Fruit fly (Drosophila melanogaster) whole organism: ENCODE data around the gene Atx2.
A peak's percentile ranks its signal among the peaks of the same experiment; 100 is the strongest.

Experiments used
- CG8478 ChIP-seq: fragments of >200 bp; optimal IDR thresholded peaks from 2 replicates; lab custom pipeline; 2018; ENCODE audit warnings: inconsistent platforms
- Dll ChIP-seq: fragments of >200 bp; optimal IDR thresholded peaks from 2 replicates; lab custom pipeline; 2017
- EcR ChIP-seq, 2 experiments: fragments of >200 bp; optimal IDR thresholded peaks; 2 replicates each; lab custom pipeline; 2017; ENCODE audit warnings: missing biosample characterization in 2 of 2, missing genetic modification characterization in 2 of 2, missing genetic modification reagents in 2 of 2
- pan ChIP-seq: fragments of >200 bp; optimal IDR thresholded peaks from 2 replicates; lab custom pipeline; 2017
- psq ChIP-seq: fragments of >200 bp; optimal IDR thresholded peaks from 2 replicates; lab custom pipeline; 2017
- usp ChIP-seq: fragments of >200 bp; optimal IDR thresholded peaks from 2 replicates; lab custom pipeline; 2017; ENCODE audit warnings: missing biosample characterization, missing genetic modification characterization, mixed read lengths

The Atx2 gene

DNA sequence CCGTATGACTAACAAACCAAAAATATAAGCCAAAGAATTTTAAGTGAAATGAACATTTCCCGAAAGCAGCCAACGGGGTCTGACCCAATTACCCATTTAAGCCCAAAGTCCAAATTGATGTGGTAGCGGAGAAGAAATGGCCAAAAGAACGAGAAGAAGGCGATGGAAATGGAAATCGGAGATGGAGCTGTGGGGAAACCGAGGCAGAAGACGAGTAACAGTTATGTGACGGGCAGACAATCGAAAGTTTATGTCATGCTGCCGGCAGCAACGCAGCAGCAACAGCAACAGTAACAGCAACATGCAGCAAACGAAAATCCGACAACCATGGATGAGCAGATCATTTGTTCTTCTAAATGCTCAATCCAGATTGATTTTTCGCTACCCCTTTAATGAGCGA lies 28.6 kb downstream of the Atx2 start:
- TF ChIP-seq Dll (lab: Kevin White, UChicago) (no peak), pan (lab: Kevin White, UChicago) (no peak), CG8478 (lab: Kevin White, UChicago) (no peak), EcR (GFP tag; optimal IDR thresholded peaks at IDR 0.05; lab: Kevin White, UChicago) (no peak), psq (lab: Kevin White, UChicago) (no peak), usp (GFP tag; lab: Kevin White, UChicago) (no peak)

- no peak for TF ChIP-seq psq (lab: Kevin White, UChicago)
- no peak for TF ChIP-seq pan (lab: Kevin White, UChicago)
Measured at dm6 chr3R:15437458-15438414, 29.5 kb downstream of the Atx2 start.

- TF ChIP-seq psq (lab: Kevin White, UChicago) (no peak), pan (lab: Kevin White, UChicago) (no peak), CG8478 (lab: Kevin White, UChicago) (no peak), usp (GFP tag; lab: Kevin White, UChicago) (no peak), Dll (lab: Kevin White, UChicago) (no peak), EcR (GFP tag; optimal IDR thresholded peaks at IDR 0.05; lab: Kevin White, UChicago) (no peak)
Measured at dm6 chr3R:15439669-15440068, 31.4 kb downstream of the Atx2 start, which contains the start of gene Act88F. TSS of gene Act88F (plus strand) at chr3R:15439969.

DNA sequence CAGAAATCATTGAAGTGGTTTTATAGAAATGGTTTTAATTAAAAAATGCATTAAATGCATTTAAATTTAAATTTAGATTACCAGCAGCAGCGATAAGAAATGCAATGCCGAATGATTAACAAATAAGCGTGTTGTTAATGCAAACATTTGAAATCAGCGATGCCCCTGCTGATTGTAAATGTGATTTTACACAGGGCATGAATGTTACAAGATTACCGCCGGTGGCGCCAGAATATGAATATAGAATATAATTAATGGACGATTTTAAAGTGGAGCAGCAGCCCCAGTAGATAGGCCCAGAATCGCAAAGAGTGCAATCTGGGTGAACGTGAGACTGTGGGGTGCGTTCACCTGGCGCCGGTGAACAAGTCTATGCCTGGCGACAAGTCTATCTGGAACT lies 37.9 kb downstream of the Atx2 start:
- TF ChIP-seq psq (lab: Kevin White, UChicago) (no peak), EcR (GFP tag; optimal IDR thresholded peaks at IDR 0.05; lab: Kevin White, UChicago) (no peak), pan (lab: Kevin White, UChicago) (no peak), CG8478 (lab: Kevin White, UChicago) (no peak), Dll (lab: Kevin White, UChicago) (no peak)

DNA sequence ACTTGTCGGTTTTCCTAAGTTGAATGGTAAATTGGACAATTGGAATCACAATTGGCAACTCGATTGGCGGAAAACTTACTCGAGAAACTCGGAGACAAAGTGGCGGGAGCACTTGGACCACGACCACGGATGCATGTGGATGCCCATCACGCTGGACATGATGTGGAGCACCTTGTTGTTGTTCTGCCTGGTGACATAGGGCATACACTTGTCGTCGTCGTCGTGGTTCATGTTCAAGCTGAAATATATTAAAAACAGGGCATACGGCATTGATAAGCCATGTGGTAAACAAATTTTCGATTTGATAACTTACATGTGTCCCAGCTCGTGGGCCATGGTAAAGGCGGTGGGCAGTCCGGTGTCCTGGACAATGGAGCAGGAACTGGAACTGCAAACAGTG lies 39.6 kb downstream of the Atx2 start:
- TF ChIP-seq pan (lab: Kevin White, UChicago) (no peak), EcR (GFP tag; optimal IDR thresholded peaks at IDR 0.05; lab: Kevin White, UChicago) (no peak)

DNA sequence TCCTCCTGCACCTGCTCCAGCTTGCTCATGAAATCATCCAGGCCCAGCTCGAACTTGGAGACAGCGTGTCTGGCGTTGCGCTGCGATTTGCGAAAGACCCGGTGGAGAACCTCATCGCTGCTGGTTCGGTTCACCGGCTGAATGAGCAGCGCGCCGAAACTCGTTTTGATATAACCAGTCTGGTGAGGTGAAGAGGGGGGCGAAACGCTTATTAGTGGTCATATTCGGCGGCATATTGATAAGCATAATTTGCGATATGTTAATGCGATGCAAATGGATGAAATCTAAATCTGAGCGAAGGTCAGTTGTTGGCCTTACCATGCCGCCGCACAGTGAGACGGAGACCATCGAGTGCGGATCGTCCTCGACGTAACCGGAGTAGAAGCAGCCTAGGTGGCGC lies 40.4 kb downstream of the Atx2 start:
- peak; percentile 45 for TF ChIP-seq Dll (lab: Kevin White, UChicago)
- no peak for TF ChIP-seq EcR (GFP tag; optimal IDR thresholded peaks at IDR 0.05; lab: Kevin White, UChicago)
- no peak for TF ChIP-seq CG8478 (lab: Kevin White, UChicago)

dm6 chr3R:15451344-15452107 lies 43.3 kb downstream of the Atx2 start:
- no peak for TF ChIP-seq pan (lab: Kevin White, UChicago)
- TF ChIP-seq Dll (lab: Kevin White, UChicago): no peak
- TF ChIP-seq CG8478 (lab: Kevin White, UChicago): no peak
- TF ChIP-seq usp (GFP tag; lab: Kevin White, UChicago): no peak
- TF ChIP-seq psq (lab: Kevin White, UChicago): no peak
- TF ChIP-seq EcR (GFP tag; optimal IDR thresholded peaks at IDR 0.05; lab: Kevin White, UChicago): no peak

- TF ChIP-seq CG8478 (lab: Kevin White, UChicago) (no peak), usp (GFP tag; lab: Kevin White, UChicago) (no peak), pan (lab: Kevin White, UChicago) (no peak), psq (lab: Kevin White, UChicago) (no peak), EcR (GFP tag; optimal IDR thresholded peaks at IDR 0.05; lab: Kevin White, UChicago) (no peak), Dll (lab: Kevin White, UChicago) (no peak)
Measured at dm6 chr3R:15457386-15458011, 49.3 kb downstream of the Atx2 start.

dm6 chr3R:15458186-15458715 lies 50.0 kb downstream of the Atx2 start:
- TF ChIP-seq psq (lab: Kevin White, UChicago) (no peak), EcR (GFP tag; optimal IDR thresholded peaks at IDR 0.05; lab: Kevin White, UChicago) (no peak), pan (lab: Kevin White, UChicago) (no peak), Dll (lab: Kevin White, UChicago) (no peak), usp (GFP tag; lab: Kevin White, UChicago) (no peak), CG8478 (lab: Kevin White, UChicago) (no peak)

DNA sequence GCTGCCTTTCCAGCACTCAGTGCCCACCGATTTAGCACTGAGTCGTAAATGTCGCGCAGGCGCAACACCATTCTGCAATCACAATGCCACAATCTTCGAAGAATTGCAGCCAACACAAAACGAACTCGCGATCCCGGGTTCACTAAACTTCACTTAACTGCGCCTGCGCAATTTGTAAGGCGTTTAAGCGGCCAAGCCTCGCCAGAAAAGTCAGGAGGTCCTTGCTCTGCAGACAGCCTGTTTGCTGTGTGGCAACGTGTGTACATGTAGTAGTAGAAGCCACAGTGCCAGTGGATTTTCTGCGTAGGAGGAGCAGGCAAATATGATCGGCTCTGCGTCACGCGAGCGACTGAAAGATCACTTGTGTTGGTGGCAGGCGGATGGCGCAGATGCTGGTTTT lies 54.9 kb downstream of the Atx2 start:
- no peak for TF ChIP-seq pan (lab: Kevin White, UChicago)
- TF ChIP-seq EcR (GFP tag; optimal IDR thresholded peaks at IDR 0.05; lab: Kevin White, UChicago): peak in 1 of 2 experiments; percentile 76
